Worm (Caenorhabditis elegans) whole organism, L4 larva: ENCODE results near the gene hpo-10.

ENCODE experiments used
- F10B5.3 ChIP-seq: sonication (generic microtip); optimal IDR thresholded peaks from 2 replicates; lab custom pipeline; 2016; ENCODE audit warnings: mild to moderate bottlenecking, missing genetic modification characterization, missing compliant biosample characterization
- F37D6.2 ChIP-seq: sonication (generic microtip); optimal IDR thresholded peaks from 2 replicates; lab custom pipeline; 2016; ENCODE audit warnings: mild to moderate bottlenecking, missing genetic modification characterization, missing compliant biosample characterization
- F49E8.2 ChIP-seq: sonication (generic microtip); optimal IDR thresholded peaks from 2 replicates; lab custom pipeline; 2016; ENCODE audit warnings: missing compliant biosample characterization, mild to moderate bottlenecking, missing genetic modification characterization, borderline replicate concordance
- T20F7.1 ChIP-seq: fragments of 200-800 bp; sonication (Bioruptor generic); optimal IDR thresholded peaks from 2 replicates; lab custom pipeline; 2018; ENCODE audit warnings: mild to moderate bottlenecking, missing genetic modification characterization, missing compliant biosample characterization
- T26A8.4 ChIP-seq: fragments of 200-800 bp; sonication (Bioruptor generic); IDR thresholded peaks from 2 replicates; pipeline ENCODE4 v1.3.6; 2022; ENCODE audit warnings: missing genetic modification characterization, missing compliant biosample characterization
- Y75B8A.6 ChIP-seq: fragments of 200-800 bp; sonication (Bioruptor generic); IDR thresholded peaks from 2 replicates; pipeline ENCODE4 v1.3.6; 2022; ENCODE audit warnings: missing genetic modification reagents, missing genetic modification characterization, missing compliant biosample characterization
- ZK337.2 ChIP-seq: fragments of 200-800 bp; sonication (Bioruptor generic); IDR thresholded peaks from 2 replicates; pipeline ENCODE4 v1.3.6; 2022; ENCODE audit warnings: missing genetic modification reagents, missing genetic modification characterization, missing compliant biosample characterization
- aha-1 ChIP-seq: fragments of 150-350 bp; peaks from one replicate; lab custom pipeline; 2014; ENCODE audit warnings: missing biosample characterization, missing genetic modification characterization
- aly-2 ChIP-seq: sonication (generic microtip); optimal IDR thresholded peaks from 2 replicates; lab custom pipeline; 2018; ENCODE audit warnings: missing biosample characterization, missing genetic modification characterization
- ceh-20 ChIP-seq: fragments of 200-800 bp; sonication (Bioruptor generic); IDR thresholded peaks from 2 replicates; pipeline ENCODE4 v1.3.6; 2022; ENCODE audit warnings: missing genetic modification reagents, missing genetic modification characterization, missing compliant biosample characterization
- ceh-82 ChIP-seq: sonication (generic microtip); optimal IDR thresholded peaks from 2 replicates; lab custom pipeline; 2017; ENCODE audit warnings: missing biosample characterization, missing genetic modification characterization
- ces-1 ChIP-seq: fragments of 150-350 bp; sonication (generic microtip); optimal IDR thresholded peaks from 4 replicates; lab custom pipeline; 2014; ENCODE audit warnings: missing biosample characterization, missing genetic modification reagents, missing genetic modification characterization
- cey-2 ChIP-seq: sonication (generic microtip); optimal IDR thresholded peaks from 3 replicates; lab custom pipeline; 2017; ENCODE audit warnings: missing genetic modification characterization, mild to moderate bottlenecking, missing compliant biosample characterization, antibody characterized with exemption, borderline replicate concordance; ENCODE audit not compliant: insufficient read depth
- daf-12 ChIP-seq: fragments of 150-350 bp; optimal IDR thresholded peaks from 2 replicates; lab custom pipeline; 2014; ENCODE audit warnings: missing biosample characterization, missing genetic modification reagents, missing genetic modification characterization
- daf-16 ChIP-seq, 3 experiments: sonication (generic microtip); optimal IDR thresholded peaks; 2 replicates each; lab custom pipeline; 2016 to 2017; ENCODE audit warnings: missing genetic modification characterization in 3 of 3, missing genetic modification reagents in 3 of 3, mild to moderate bottlenecking in 2 of 3, missing compliant biosample characterization in 2 of 3, missing biosample characterization in 1 of 3, moderate library complexity in 1 of 3
- daf-19 ChIP-seq: fragments of 200-800 bp; sonication (Bioruptor generic); conservative IDR thresholded peaks from 2 replicates; pipeline ENCODE4 v1.3.6; 2022; ENCODE audit warnings: missing genetic modification characterization, missing compliant biosample characterization
- dmd-6 ChIP-seq: fragments of 200-800 bp; sonication (Bioruptor generic); IDR thresholded peaks from 2 replicates; pipeline ENCODE4 v1.3.6; 2022; ENCODE audit warnings: missing genetic modification reagents, missing genetic modification characterization, missing compliant biosample characterization
- dpl-1 ChIP-seq: fragments of 150-350 bp; optimal IDR thresholded peaks from 2 replicates; lab custom pipeline; 2014; ENCODE audit warnings: missing biosample characterization, missing genetic modification reagents, missing genetic modification characterization
- hlh-30 ChIP-seq: sonication (generic microtip); optimal IDR thresholded peaks from 2 replicates; lab custom pipeline; 2017; ENCODE audit warnings: antibody characterized with exemption, mild to moderate bottlenecking, missing genetic modification characterization, missing compliant biosample characterization; ENCODE audit not compliant: insufficient read depth
- lin-13 ChIP-seq: fragments of 150-350 bp; optimal IDR thresholded peaks from 2 replicates; lab custom pipeline; 2014; ENCODE audit warnings: missing biosample characterization, missing genetic modification reagents, missing genetic modification characterization
- lin-38 ChIP-seq: fragments of 200-800 bp; sonication (Bioruptor generic); IDR thresholded peaks from 2 replicates; pipeline ENCODE4 v1.3.6; 2022; ENCODE audit warnings: missing genetic modification reagents, missing genetic modification characterization, missing compliant biosample characterization
- lsy-2 ChIP-seq, 2 experiments: fragments of 150-350 bp in 1 of 2; sonication (generic microtip) in 1 of 2; optimal IDR thresholded peaks; 2 replicates each; lab custom pipeline; 2014 to 2017; ENCODE audit warnings: missing biosample characterization in 2 of 2, missing genetic modification characterization in 2 of 2
- madf-5 ChIP-seq, 2 experiments: fragments of 200-800 bp; sonication (Bioruptor generic); IDR thresholded peaks; 2 replicates each; pipeline ENCODE4 v1.3.6; 2022; ENCODE audit warnings: missing compliant biosample characterization in 2 of 2, missing genetic modification characterization in 2 of 2
- madf-9 ChIP-seq: fragments of 200-800 bp; sonication (Bioruptor generic); conservative IDR thresholded peaks from 2 replicates; pipeline ENCODE4 v1.3.6; 2022; ENCODE audit warnings: missing genetic modification reagents, missing genetic modification characterization, missing compliant biosample characterization
- mdl-1 ChIP-seq, 2 experiments: fragments of 150-350 bp in 1 of 2; sonication (generic microtip) in 1 of 2; optimal IDR thresholded peaks; 2 replicates each; lab custom pipeline; 2014 to 2017; ENCODE audit warnings: missing biosample characterization in 2 of 2, missing genetic modification characterization in 2 of 2
- mdt-29 ChIP-seq: fragments of 200-800 bp; sonication (Bioruptor generic); IDR thresholded peaks from 2 replicates; pipeline ENCODE4 v1.3.6; 2022; ENCODE audit warnings: missing genetic modification reagents, missing genetic modification characterization, missing compliant biosample characterization
- mep-1 ChIP-seq: fragments of 150-350 bp; sonication (generic microtip); optimal IDR thresholded peaks from 3 replicates; lab custom pipeline; 2014; ENCODE audit warnings: missing biosample characterization, missing genetic modification characterization
- nhr-25 ChIP-seq: sonication (generic microtip); optimal IDR thresholded peaks from 2 replicates; lab custom pipeline; 2017; ENCODE audit warnings: missing genetic modification characterization, mild to moderate bottlenecking, missing compliant biosample characterization, antibody characterized with exemption, moderate library complexity, borderline replicate concordance; ENCODE audit not compliant: insufficient read depth
- nhr-41 ChIP-seq: fragments of 200-800 bp; sonication (Bioruptor generic); IDR thresholded peaks from 2 replicates; pipeline ENCODE4 v1.3.6; 2022; ENCODE audit warnings: missing genetic modification reagents, missing genetic modification characterization, missing compliant biosample characterization
- nhr-42 ChIP-seq: fragments of 200-800 bp; sonication (Bioruptor generic); IDR thresholded peaks from 2 replicates; pipeline ENCODE4 v1.3.6; 2022; ENCODE audit warnings: missing genetic modification characterization, missing compliant biosample characterization
- nhr-6 ChIP-seq: fragments of 150-350 bp; optimal IDR thresholded peaks from 2 replicates; lab custom pipeline; 2014; ENCODE audit warnings: missing biosample characterization, missing genetic modification characterization
- nhr-77 ChIP-seq: fragments of 150-350 bp; optimal IDR thresholded peaks from 2 replicates; lab custom pipeline; 2014; ENCODE audit warnings: missing biosample characterization, missing genetic modification characterization
- pha-4 ChIP-seq, 2 experiments: fragments of 150-350 bp in 1 of 2; fragments of 200-800 bp in 1 of 2; sonication (Bioruptor generic) in 1 of 2; IDR thresholded peaks in 1 of 2; optimal IDR thresholded peaks in 1 of 2; 2 replicates each; pipeline versions ENCODE4 v1.3.6 to Lab custom; 2014 to 2022; ENCODE audit warnings: missing genetic modification characterization in 2 of 2, missing genetic modification reagents in 2 of 2, missing biosample characterization in 1 of 2, missing compliant biosample characterization in 1 of 2
- rbr-2 ChIP-seq: sonication (generic microtip); optimal IDR thresholded peaks from 2 replicates; lab custom pipeline; 2016; ENCODE audit warnings: missing genotype, missing genetic modification characterization, missing compliant biosample characterization
- sdz-12 ChIP-seq: fragments of 200-800 bp; sonication (Bioruptor generic); optimal IDR thresholded peaks from 2 replicates; lab custom pipeline; 2018; ENCODE audit warnings: mild to moderate bottlenecking, missing genetic modification characterization, missing compliant biosample characterization
- set-16 ChIP-seq: fragments of 200-800 bp; sonication (Bioruptor generic); IDR thresholded peaks from 2 replicates; pipeline ENCODE4 v1.3.6; 2022; ENCODE audit warnings: missing genetic modification reagents, missing genetic modification characterization, missing compliant biosample characterization
- spr-1 ChIP-seq: sonication (generic microtip); optimal IDR thresholded peaks from 2 replicates; lab custom pipeline; 2016; ENCODE audit warnings: mild to moderate bottlenecking, missing genetic modification characterization, missing compliant biosample characterization
- spr-3 ChIP-seq: fragments of 200-800 bp; sonication (Bioruptor generic); optimal IDR thresholded peaks from 2 replicates; lab custom pipeline; 2018; ENCODE audit warnings: mild to moderate bottlenecking, missing genetic modification characterization, missing compliant biosample characterization
- tra-1 ChIP-seq: fragments of 200-800 bp; sonication (Bioruptor generic); IDR thresholded peaks from 2 replicates; pipeline ENCODE4 v1.3.6; 2022; ENCODE audit warnings: missing genetic modification reagents, missing genetic modification characterization, missing compliant biosample characterization
- unc-130 ChIP-seq: sonication (generic microtip); optimal IDR thresholded peaks from 2 replicates; lab custom pipeline; 2016; ENCODE audit warnings: missing genetic modification reagents, missing genetic modification characterization, missing compliant biosample characterization
- unc-39 ChIP-seq: sonication (generic microtip); optimal IDR thresholded peaks from 2 replicates; lab custom pipeline; 2017; ENCODE audit warnings: missing biosample characterization, missing genetic modification characterization
- unc-62 ChIP-seq, 3 experiments: fragments of 150-350 bp in 1 of 3; sonication (generic microtip); optimal IDR thresholded peaks in 2 of 3; peaks in 1 of 3; 1 replicate in 1 of 3; 2 replicates in 2 of 3; lab custom pipeline; 2014 to 2017; ENCODE audit warnings: missing biosample characterization in 3 of 3, missing genetic modification characterization in 3 of 3, missing genetic modification reagents in 3 of 3, missing genotype in 1 of 3
- zfp-3 ChIP-seq: fragments of 200-800 bp; sonication (Bioruptor generic); conservative IDR thresholded peaks from 2 replicates; pipeline ENCODE4 v1.3.6; 2022; ENCODE audit warnings: missing genetic modification reagents, missing genetic modification characterization, missing compliant biosample characterization
- ztf-11 ChIP-seq: fragments of 150-350 bp; optimal IDR thresholded peaks from 2 replicates; lab custom pipeline; 2014; ENCODE audit warnings: missing biosample characterization, missing genetic modification characterization

hpo-10 gene

DNA sequence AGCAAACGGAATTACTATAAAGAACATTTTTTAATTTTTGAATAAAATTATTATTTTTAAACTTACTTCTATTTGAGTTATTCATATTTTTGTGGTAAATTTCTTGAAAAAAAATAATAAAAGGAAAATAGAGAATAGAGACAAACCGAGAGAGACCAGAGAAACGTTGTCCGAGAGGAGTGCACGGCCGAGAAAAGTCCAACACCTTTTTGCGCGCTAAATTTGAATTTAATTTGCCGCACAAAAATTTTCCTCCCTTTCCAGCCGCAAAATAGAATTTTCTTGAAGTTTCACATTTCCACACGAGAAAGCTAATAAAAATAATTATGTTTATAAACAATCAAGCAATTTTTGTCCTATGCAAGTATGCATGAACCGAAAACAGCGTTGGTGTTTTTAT, 7.5 kb upstream of the hpo-10 start, which contains the start of the genes F01F1.11 and F01F1.3 (continued):
- TF ChIP-seq Y75B8A.6 (GFP tag; lab: Robert Waterston, UW) (no peak), ZK337.2 (GFP tag; lab: Robert Waterston, UW) (peak; percentile 90), sdz-12 (GFP tag; lab: Kevin White, UChicago) (no peak), zfp-3 (GFP tag; lab: Robert Waterston, UW) (no peak; the same call in 1 of the 2 replicates), daf-12 (tag; lab: Kevin White, UChicago) (no peak), madf-9 (GFP tag; lab: Robert Waterston, UW) (peak; percentile 76), lsy-2 (tag; optimal IDR thresholded peaks at IDR 0.05; lab: Kevin White, UChicago) (peak in 1 of 2 experiments; percentile 89), hlh-30 (peak; percentile 53), ceh-82 (tag; lab: Kevin White, UChicago) (no peak), unc-130 (GFP tag; lab: Kevin White, UChicago) (peak; percentile 83), nhr-42 (GFP tag; lab: Robert Waterston, UW) (no peak), F10B5.3 (tag; lab: Kevin White, UChicago) (no peak), rbr-2 (tag; lab: Kevin White, UChicago) (peak; percentile 44), pha-4 (GFP tag; IDR thresholded peaks at IDR 0.05; lab: Robert Waterston, UW) (0 out of 2 replicates have a peak, but pooled peaks have one; percentile 21), pha-4 (tag; optimal IDR thresholded peaks at IDR 0.05; lab: Kevin White, UChicago) (no peak), lin-38 (peak; percentile 72), tra-1 (GFP tag; lab: Robert Waterston, UW) (0 out of 2 replicates have a peak, but pooled peaks have one; percentile 40), ceh-20 (GFP tag; lab: Robert Waterston, UW) (no peak), nhr-6 (peak; percentile 62), F37D6.2 (tag; lab: Kevin White, UChicago) (peak; percentile 30), aly-2 (tag; lab: Kevin White, UChicago) (no peak), daf-19 (GFP tag; lab: Robert Waterston, UW) (no peak), dpl-1 (peak; percentile 98), dmd-6 (peak; percentile 71), F49E8.2 (peak; percentile 14), spr-3 (no peak), mdt-29 (GFP tag; lab: Robert Waterston, UW) (no peak), set-16 (GFP tag; lab: Robert Waterston, UW) (no peak), ces-1 (GFP tag; lab: Kevin White, UChicago) (no peak)

DNA sequence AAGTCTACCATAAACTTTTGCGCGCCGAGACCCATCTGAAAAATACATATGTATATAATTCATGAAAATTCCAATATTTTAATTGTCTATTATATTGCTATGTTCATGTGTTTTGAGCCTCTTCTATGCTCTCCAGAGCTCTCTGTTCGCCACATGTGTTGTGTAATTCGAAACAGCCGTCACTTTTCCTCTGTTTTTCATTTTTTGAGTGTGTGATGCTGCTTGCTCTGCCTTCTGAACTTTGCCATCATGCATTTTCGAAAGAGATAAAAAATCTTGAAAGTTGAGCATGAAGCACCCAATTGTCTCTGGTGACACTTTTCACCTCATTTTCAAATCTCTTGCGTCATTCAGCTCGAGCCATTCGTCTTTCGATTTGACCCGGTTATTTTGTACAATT, 7.0 kb upstream of the hpo-10 start:
- TF ChIP-seq T20F7.1 (GFP tag; lab: Kevin White, UChicago) (no peak), unc-62 (GFP tag; optimal IDR thresholded peaks at IDR 0.05 in 1 of 2; lab: Kevin White, UChicago) (peak in 1 of 2 experiments; percentile 87), unc-62 (tag; optimal IDR thresholded peaks at IDR 0.05; lab: Kevin White, UChicago) (no peak)

DNA sequence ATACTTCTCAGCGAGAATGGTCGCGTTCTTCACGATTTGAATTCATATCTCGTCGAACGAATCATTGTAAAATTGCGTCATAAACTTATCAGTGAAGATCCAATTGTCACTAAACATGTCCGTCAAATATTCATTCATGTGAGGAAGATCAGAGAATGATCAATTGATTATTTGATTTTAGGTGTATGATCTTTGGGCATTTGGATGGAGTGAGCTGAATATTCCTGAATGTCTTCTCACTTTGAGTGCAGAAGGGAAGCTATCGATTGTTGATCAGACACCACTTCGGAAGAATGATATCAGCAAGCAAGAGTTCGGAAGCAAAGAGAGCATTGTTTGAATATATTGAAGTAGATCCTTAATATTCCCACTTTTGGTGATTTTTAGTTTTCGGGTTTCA, 5.0 kb upstream of the hpo-10 start:
- peak; percentile 22 for TF ChIP-seq spr-1 (tag; lab: Kevin White, UChicago)
- no peak for TF ChIP-seq unc-39
- no peak for TF ChIP-seq ztf-11
- TF ChIP-seq unc-62 (GFP tag; optimal IDR thresholded peaks at IDR 0.05 in 1 of 2; lab: Kevin White, UChicago), result peak in 1 of 2 experiments; percentile 98
- no peak for TF ChIP-seq unc-62 (tag; optimal IDR thresholded peaks at IDR 0.05; lab: Kevin White, UChicago)
- peak; percentile 40 for TF ChIP-seq lin-13 (GFP tag; lab: Kevin White, UChicago)
- TF ChIP-seq aha-1, result peak; percentile 92
- peak; percentile 80 for TF ChIP-seq mep-1 (tag; lab: Kevin White, UChicago)
- peak; percentile 74 for TF ChIP-seq T20F7.1 (GFP tag; lab: Kevin White, UChicago)
- TF ChIP-seq nhr-25 (tag; lab: Kevin White, UChicago), result peak; percentile 85
- TF ChIP-seq unc-130 (GFP tag; lab: Kevin White, UChicago), result no peak
- TF ChIP-seq Y75B8A.6 (GFP tag; lab: Robert Waterston, UW), result peak; percentile 68
- no peak for TF ChIP-seq daf-16 (GFP tag; optimal IDR thresholded peaks at IDR 0.05; lab: Kevin White, UChicago)
- TF ChIP-seq daf-16 (tag; optimal IDR thresholded peaks at IDR 0.05; lab: Kevin White, UChicago), result peak; percentile 58
- TF ChIP-seq lsy-2 (tag; optimal IDR thresholded peaks at IDR 0.05; lab: Kevin White, UChicago), result peak in 1 of 2 experiments; percentile 62
- no peak for TF ChIP-seq nhr-41 (GFP tag; lab: Robert Waterston, UW)
- TF ChIP-seq cey-2, result no peak
- no peak for TF ChIP-seq madf-5 (GFP tag; IDR thresholded peaks at IDR 0.05; lab: Robert Waterston, UW)
- peak; percentile 11 for TF ChIP-seq dpl-1
- no peak for TF ChIP-seq daf-12 (tag; lab: Kevin White, UChicago)
- peak in 1 of 2 experiments; percentile 31 for TF ChIP-seq mdl-1 (tag; optimal IDR thresholded peaks at IDR 0.05; lab: Kevin White, UChicago)
- peak; percentile 51; the same call in 1 of the 2 replicates for TF ChIP-seq mdt-29 (GFP tag; lab: Robert Waterston, UW)
- TF ChIP-seq dmd-6, result peak; percentile 58
- TF ChIP-seq T26A8.4 (GFP tag; lab: Robert Waterston, UW), result peak; percentile 31; the same call in 1 of the 2 replicates
- TF ChIP-seq F49E8.2, result no peak
- TF ChIP-seq nhr-77 (tag; lab: Kevin White, UChicago), result peak; percentile 61
